Fruit fly (Drosophila melanogaster) whole organism, embryonic: ENCODE results near the gene IntS4.

Source experiments
- BEAF-32 ChIP-seq: fragments of 200-800 bp; sonication (Bioruptor generic); optimal IDR thresholded peaks from 3 replicates; lab custom pipeline; 2017; ENCODE audit warnings: missing biosample characterization, missing genetic modification characterization, mild to moderate bottlenecking, moderate library complexity, missing genetic modification reagents
- Bgb ChIP-seq: fragments of 200-800 bp; sonication (Bioruptor generic); IDR thresholded peaks from 2 replicates; pipeline ENCODE4 v1.3.6; 2022; ENCODE audit warnings: missing biosample characterization, missing genetic modification characterization; ENCODE audit not compliant: partially characterized antibody
- CG10462 ChIP-seq: fragments of 200-800 bp; sonication (Bioruptor generic); optimal IDR thresholded peaks from 2 replicates; lab custom pipeline; 2016; ENCODE audit warnings: missing biosample characterization, missing genetic modification characterization
- CG10565 ChIP-seq: fragments of 200-800 bp; sonication (Bioruptor generic); optimal IDR thresholded peaks from 3 replicates; lab custom pipeline; 2016; ENCODE audit warnings: missing biosample characterization, mild to moderate bottlenecking, missing genetic modification characterization
- CG10654 ChIP-seq: fragments of 200-800 bp; sonication (Bioruptor generic); optimal IDR thresholded peaks from 2 replicates; lab custom pipeline; 2016; ENCODE audit warnings: missing biosample characterization, missing genetic modification characterization
- CG10959 ChIP-seq: fragments of 200-800 bp; sonication (Bioruptor generic); IDR thresholded peaks from 2 replicates; pipeline ENCODE4 v1.3.6; 2022; ENCODE audit warnings: missing biosample characterization, missing genetic modification characterization
- CG11085 ChIP-seq: fragments of 200-800 bp; sonication (Bioruptor generic); IDR thresholded peaks from 2 replicates; pipeline ENCODE4 v1.3.6; 2022; ENCODE audit warnings: missing biosample characterization, missing genetic modification characterization
- CG13296 ChIP-seq: fragments of 200-800 bp; sonication (Bioruptor generic); optimal IDR thresholded peaks from 3 replicates; lab custom pipeline; 2018; ENCODE audit warnings: missing biosample characterization, mild to moderate bottlenecking, missing genetic modification characterization
- CG15479 ChIP-seq: fragments of 200-800 bp; sonication (Bioruptor generic); optimal IDR thresholded peaks from 3 replicates; lab custom pipeline; 2019; ENCODE audit warnings: missing biosample characterization, mild to moderate bottlenecking, missing genetic modification characterization, moderate library complexity
- CG15514 ChIP-seq: fragments of 200-800 bp; sonication (Bioruptor generic); optimal IDR thresholded peaks from 3 replicates; lab custom pipeline; 2017; ENCODE audit warnings: missing biosample characterization, missing genetic modification characterization, mild to moderate bottlenecking, moderate library complexity, missing genetic modification reagents
- CG1602 ChIP-seq: fragments of 200-800 bp; sonication (Bioruptor generic); optimal IDR thresholded peaks from 3 replicates; lab custom pipeline; 2016; ENCODE audit warnings: missing biosample characterization, missing genetic modification characterization
- CG16813 ChIP-seq: fragments of 200-800 bp; sonication (Bioruptor generic); IDR thresholded peaks from 3 replicates; pipeline ENCODE4 v1.3.6; 2022; ENCODE audit warnings: missing biosample characterization, missing genetic modification characterization; ENCODE audit not compliant: partially characterized antibody
- CG17568 ChIP-seq: fragments of 200-800 bp; sonication (Bioruptor generic); optimal IDR thresholded peaks from 2 replicates; lab custom pipeline; 2018; ENCODE audit warnings: missing biosample characterization, mild to moderate bottlenecking, missing genetic modification characterization, moderate library complexity
- CG18011 ChIP-seq: fragments of 200-800 bp; sonication (Bioruptor generic); optimal IDR thresholded peaks from 2 replicates; lab custom pipeline; 2017; ENCODE audit warnings: missing biosample characterization, missing genetic modification characterization, mild to moderate bottlenecking, moderate library complexity, missing genotype
- CG1832 ChIP-seq: fragments of 200-800 bp; sonication (Bioruptor generic); optimal IDR thresholded peaks from 2 replicates; lab custom pipeline; 2017; ENCODE audit warnings: missing biosample characterization, mild to moderate bottlenecking, missing genetic modification characterization, inconsistent platforms
- CG2199 ChIP-seq: fragments of 200-800 bp; sonication (Bioruptor generic); IDR thresholded peaks from 3 replicates; pipeline ENCODE4 v1.3.6; 2022; ENCODE audit warnings: missing biosample characterization, missing genetic modification characterization
- CG4854 ChIP-seq: fragments of 200-800 bp; sonication (Bioruptor generic); optimal IDR thresholded peaks from 2 replicates; lab custom pipeline; 2016; ENCODE audit warnings: missing biosample characterization, missing genetic modification characterization, inconsistent platforms
- CG6272 ChIP-seq: fragments of 200-800 bp; sonication (Bioruptor generic); IDR thresholded peaks from 2 replicates; pipeline ENCODE4 v1.3.6; 2022; ENCODE audit warnings: missing biosample characterization, missing genetic modification characterization
- CG6689 ChIP-seq: fragments of 200-800 bp; sonication (Bioruptor generic); IDR thresholded peaks from 2 replicates; pipeline ENCODE4 v1.3.6; 2022; ENCODE audit warnings: missing biosample characterization, missing genetic modification characterization
- CG6813 ChIP-seq: fragments of 200-800 bp; sonication (Bioruptor generic); optimal IDR thresholded peaks from 2 replicates; lab custom pipeline; 2017; ENCODE audit warnings: missing biosample characterization, missing genetic modification characterization, mild to moderate bottlenecking, moderate library complexity, missing genetic modification reagents
- Fer1 ChIP-seq: fragments of 200-800 bp; sonication (Bioruptor generic); optimal IDR thresholded peaks from 2 replicates; lab custom pipeline; 2017; ENCODE audit warnings: missing biosample characterization, mild to moderate bottlenecking, missing genetic modification characterization
- H15 ChIP-seq: fragments of 200-800 bp; sonication (Bioruptor generic); IDR thresholded peaks from 3 replicates; pipeline ENCODE4 v1.3.6; 2022; ENCODE audit warnings: missing biosample characterization, missing genetic modification characterization
- HLH54F ChIP-seq: fragments of 200-800 bp; sonication (Bioruptor generic); optimal IDR thresholded peaks from 3 replicates; lab custom pipeline; 2016; ENCODE audit warnings: missing biosample characterization, missing genetic modification characterization
- Hand ChIP-seq: fragments of 200-800 bp; sonication (Bioruptor generic); optimal IDR thresholded peaks from 2 replicates; lab custom pipeline; 2017; ENCODE audit warnings: mild to moderate bottlenecking, missing biosample characterization, missing genetic modification reagents, missing genetic modification characterization
- Hmr ChIP-seq: fragments of 200-800 bp; sonication (Bioruptor generic); optimal IDR thresholded peaks from 3 replicates; lab custom pipeline; 2017; ENCODE audit warnings: mild to moderate bottlenecking, missing biosample characterization, missing genetic modification reagents, missing genetic modification characterization
- Hr3 ChIP-seq: fragments of 200-800 bp; sonication (Bioruptor generic); optimal IDR thresholded peaks from 3 replicates; lab custom pipeline; 2016; ENCODE audit warnings: missing biosample characterization, missing genetic modification characterization
- Jarid2 ChIP-seq: fragments of 200-800 bp; sonication (Bioruptor generic); optimal IDR thresholded peaks from 3 replicates; lab custom pipeline; 2017; ENCODE audit warnings: mild to moderate bottlenecking, missing biosample characterization, missing genetic modification reagents, missing genetic modification characterization
- Kr ChIP-seq: fragments of 200-800 bp; sonication (Bioruptor generic); optimal IDR thresholded peaks from 2 replicates; lab custom pipeline; 2017; ENCODE audit warnings: missing biosample characterization, mild to moderate bottlenecking, missing genetic modification characterization
- NC2β ChIP-seq: fragments of 200-800 bp; sonication (Bioruptor generic); optimal IDR thresholded peaks from 2 replicates; lab custom pipeline; 2016; ENCODE audit warnings: missing biosample characterization, missing genetic modification characterization
- Nf-YB ChIP-seq: fragments of 200-800 bp; sonication (Bioruptor generic); optimal IDR thresholded peaks from 3 replicates; lab custom pipeline; 2019; ENCODE audit warnings: missing biosample characterization, mild to moderate bottlenecking, missing genetic modification characterization, moderate library complexity
- Sin3A ChIP-seq: fragments of >200 bp; optimal IDR thresholded peaks from 2 replicates; lab custom pipeline; 2018
- TFAM ChIP-seq: fragments of 200-800 bp; sonication (Bioruptor generic); optimal IDR thresholded peaks from 2 replicates; lab custom pipeline; 2017; ENCODE audit warnings: missing biosample characterization, missing genetic modification characterization, inconsistent platforms
- Tbp ChIP-seq: fragments of >200 bp; optimal IDR thresholded peaks from 2 replicates; lab custom pipeline; 2018; ENCODE audit warnings: missing biosample characterization, missing genetic modification characterization
- Trl ChIP-seq, 3 experiments: fragments of >200 bp in 2 of 3; fragments of 200-800 bp in 1 of 3; sonication (Bioruptor generic) in 1 of 3; optimal IDR thresholded peaks; 2 replicates in 1 of 3; 3 replicates in 2 of 3; lab custom pipeline; 2016 to 2017; ENCODE audit warnings: missing biosample characterization in 1 of 3, missing genetic modification characterization in 1 of 3
- abd-A ChIP-seq: fragments of 200-800 bp; sonication (Bioruptor generic); optimal IDR thresholded peaks from 3 replicates; lab custom pipeline; 2019; ENCODE audit warnings: missing biosample characterization, mild to moderate bottlenecking, missing genetic modification characterization, moderate library complexity
- ase ChIP-seq: fragments of 200-800 bp; sonication (Bioruptor generic); IDR thresholded peaks from 3 replicates; pipeline ENCODE4 v1.3.6; 2022; ENCODE audit warnings: missing biosample characterization, missing genetic modification characterization
- az2 ChIP-seq: fragments of 200-800 bp; sonication (Bioruptor generic); optimal IDR thresholded peaks from 3 replicates; lab custom pipeline; 2016; ENCODE audit warnings: missing biosample characterization, missing genetic modification characterization
- danr ChIP-seq: fragments of 200-800 bp; sonication (Bioruptor generic); IDR thresholded peaks from 2 replicates; pipeline ENCODE4 v1.3.6; 2022; ENCODE audit warnings: missing biosample characterization, missing genetic modification characterization
- disco-r ChIP-seq: fragments of 200-800 bp; sonication (Bioruptor generic); optimal IDR thresholded peaks from 2 replicates; lab custom pipeline; 2016; ENCODE audit warnings: missing biosample characterization, missing genetic modification characterization
- esg ChIP-seq: fragments of 200-800 bp; sonication (Bioruptor generic); conservative IDR thresholded peaks from 2 replicates; pipeline ENCODE4 v1.3.6; 2022; ENCODE audit warnings: missing biosample characterization, missing genetic modification characterization
- hth ChIP-seq: fragments of >200 bp; optimal IDR thresholded peaks from 2 replicates; lab custom pipeline; 2017; ENCODE audit warnings: inconsistent platforms
- ind ChIP-seq: fragments of 200-800 bp; sonication (Bioruptor generic); optimal IDR thresholded peaks from 3 replicates; lab custom pipeline; 2016; ENCODE audit warnings: missing biosample characterization, missing genetic modification characterization
- onecut ChIP-seq: fragments of 200-800 bp; sonication (Bioruptor generic); IDR thresholded peaks from 2 replicates; pipeline ENCODE4 v1.3.6; 2022; ENCODE audit warnings: missing biosample characterization, missing genetic modification characterization
- ranshi ChIP-seq: fragments of 200-800 bp; sonication (Bioruptor generic); IDR thresholded peaks from 2 replicates; pipeline ENCODE4 v1.3.6; 2022; ENCODE audit warnings: missing biosample characterization, missing genetic modification characterization
- repo ChIP-seq: fragments of 200-800 bp; sonication (Bioruptor generic); optimal IDR thresholded peaks from 2 replicates; lab custom pipeline; 2016; ENCODE audit warnings: missing biosample characterization, missing genetic modification characterization
- scrt ChIP-seq: fragments of 200-800 bp; sonication (Bioruptor generic); optimal IDR thresholded peaks from 2 replicates; lab custom pipeline; 2018; ENCODE audit warnings: missing biosample characterization, mild to moderate bottlenecking, missing genetic modification characterization, moderate library complexity
- sens ChIP-seq: fragments of 200-800 bp; sonication (Bioruptor generic); peaks from one replicate; lab custom pipeline; 2016; ENCODE audit warnings: missing biosample characterization, missing genetic modification characterization
- tna ChIP-seq: fragments of 200-800 bp; sonication (Bioruptor generic); IDR thresholded peaks from 2 replicates; pipeline ENCODE4 v1.3.6; 2022; ENCODE audit warnings: missing biosample characterization, missing genetic modification characterization; ENCODE audit not compliant: partially characterized antibody
- trem ChIP-seq: fragments of 200-800 bp; optimal IDR thresholded peaks from 3 replicates; lab custom pipeline; 2019; ENCODE audit warnings: missing biosample characterization, mild to moderate bottlenecking, missing genetic modification characterization, moderate library complexity
- wek ChIP-seq: fragments of 200-800 bp; sonication (Bioruptor generic); optimal IDR thresholded peaks from 3 replicates; lab custom pipeline; 2018; ENCODE audit warnings: missing biosample characterization, mild to moderate bottlenecking, missing genetic modification characterization, moderate library complexity
- zen2 ChIP-seq: fragments of 200-800 bp; sonication (Bioruptor generic); IDR thresholded peaks from 3 replicates; pipeline ENCODE4 v1.3.6; 2022; ENCODE audit warnings: missing biosample characterization, missing genetic modification characterization; ENCODE audit not compliant: partially characterized antibody

IntS4 gene

DNA sequence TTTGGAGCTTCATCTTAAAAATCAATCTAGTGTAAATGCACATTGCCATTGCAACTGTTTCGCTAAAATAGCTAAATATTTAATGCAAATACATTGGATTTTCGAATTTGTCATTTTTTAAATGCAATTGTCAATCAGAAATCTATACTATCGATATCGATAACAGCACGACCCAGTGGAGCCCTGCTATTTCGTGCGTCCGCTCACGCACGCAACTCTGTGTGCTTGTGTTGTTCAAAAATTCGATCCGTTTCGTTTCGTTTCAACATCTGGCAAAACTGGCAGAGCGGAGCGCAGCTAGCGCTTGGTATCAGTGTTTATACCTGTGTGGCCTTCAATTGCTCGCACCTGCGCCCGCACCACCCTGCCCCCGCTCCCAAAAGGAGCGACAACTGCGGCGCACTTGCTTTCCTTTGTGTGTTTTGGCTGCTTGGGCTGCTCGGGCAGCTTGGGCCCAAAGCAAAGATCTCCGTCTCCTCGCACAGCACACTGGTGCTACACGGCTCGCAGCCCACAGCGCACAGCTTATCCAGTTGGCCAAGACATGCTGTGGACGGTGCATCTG is 30.1 kb upstream of the IntS4 start, which contains the start of gene CG12081 (continued):
- TF ChIP-seq CG16813 (GFP tag; lab: Robert Waterston, UW) (peak; percentile 90), Fer1 (peak; percentile 15), repo (GFP tag; lab: Kevin White, UChicago) (no peak), CG4854 (GFP tag; lab: Kevin White, UChicago) (no peak), CG15514 (GFP tag; lab: Kevin White, UChicago) (peak; percentile 79), CG1832 (GFP tag; lab: Kevin White, UChicago) (no peak), CG6272 (GFP tag; lab: Robert Waterston, UW) (no peak), esg (GFP tag; lab: Robert Waterston, UW) (no peak), Hr3 (GFP tag; lab: Kevin White, UChicago) (no peak), scrt (no peak), CG10462 (no peak), CG11085 (GFP tag; lab: Robert Waterston, UW) (no peak), Hmr (peak; percentile 15), HLH54F (GFP tag; lab: Kevin White, UChicago) (no peak), wek (GFP tag; lab: Kevin White, UChicago) (no peak), Tbp (GFP tag; lab: Kevin White, UChicago) (no peak), sens (GFP tag; lab: Kevin White, UChicago) (peak; percentile 84), CG10565 (GFP tag; lab: Kevin White, UChicago) (no peak), CG13296 (GFP tag; lab: Kevin White, UChicago) (no peak), Nf-YB (no peak), NC2β (GFP tag; lab: Kevin White, UChicago) (no peak), Hand (GFP tag; lab: Kevin White, UChicago) (no peak), tna (peak; percentile 91), CG17568 (GFP tag; lab: Kevin White, UChicago) (no peak), abd-A (tag; lab: Kevin White, UChicago) (no peak), CG1602 (no peak), zen2 (peak; percentile 84), TFAM (GFP tag; lab: Kevin White, UChicago) (no peak), ranshi (no peak), ind (GFP tag; lab: Kevin White, UChicago) (no peak), az2 (GFP tag; lab: Kevin White, UChicago) (no peak), Trl (optimal IDR thresholded peaks at IDR 0.05; lab: Kevin White, UChicago) (no peak), Trl (GFP tag; optimal IDR thresholded peaks at IDR 0.05; lab: Kevin White, UChicago) (no peak), CG10654 (GFP tag; lab: Kevin White, UChicago) (no peak), CG10959 (GFP tag; lab: Robert Waterston, UW) (no peak), BEAF-32 (GFP tag; lab: Kevin White, UChicago) (peak; percentile 89), CG15479 (no peak), disco-r (GFP tag; lab: Kevin White, UChicago) (no peak), Sin3A (lab: Kevin White, UChicago) (peak; percentile 30), trem (tag; lab: Kevin White, UChicago) (peak; percentile 53), hth (lab: Kevin White, UChicago) (no peak), Jarid2 (GFP tag; lab: Kevin White, UChicago) (no peak), CG6689 (GFP tag; lab: Robert Waterston, UW) (no peak), H15 (GFP tag; lab: Robert Waterston, UW) (no peak), CG2199 (GFP tag; lab: Robert Waterston, UW) (0 out of 3 replicates have a peak, but pooled peaks have one; percentile 25), ase (GFP tag; lab: Robert Waterston, UW) (no peak), Bgb (GFP tag; lab: Robert Waterston, UW) (peak; percentile 95), CG18011 (no peak), Kr (GFP tag; lab: Kevin White, UChicago) (no peak), danr (GFP tag; lab: Robert Waterston, UW) (no peak), CG6813 (GFP tag; lab: Kevin White, UChicago) (no peak), onecut (GFP tag; lab: Robert Waterston, UW) (peak; percentile 72)
